Fruit fly (Drosophila melanogaster) S2 (cell line): Measurements from ENCODE around the gene fax.

Experiments used
- CG8478 ChIP-seq: fragments of >200 bp; optimal IDR thresholded peaks from 2 replicates; lab custom pipeline; 2018
- CTCF ChIP-seq, 2 experiments: fragments of >200 bp; optimal IDR thresholded peaks; 2 replicates each; lab custom pipeline; 2018

- TF ChIP-seq CG8478 (lab: Kevin White, UChicago) (no peak), CTCF (optimal IDR thresholded peaks at IDR 0.05; lab: Kevin White, UChicago) (no peak)
Observed at dm6 chr3L:16410234-16411119, 1.2 kb downstream of the fax start.
